Worm (Caenorhabditis elegans): ENCODE data around the gene dyf-11.

- TF ChIP-seq pha-4 (tag; optimal IDR thresholded peaks at IDR 0.05) (peak; percentile 98), nhr-28 (tag; optimal IDR thresholded peaks at IDR 0.05) (peak; percentile 66)
These were observed 43.0 kb downstream of the dyf-11 start for ce11 chrX:806515-806914.
